Worm (Caenorhabditis elegans): ENCODE measurements around the gene lec-10.

- TF ChIP-seq hnd-1 (tag; optimal IDR thresholded peaks at IDR 0.05) (no peak), ceh-36 (tag; optimal IDR thresholded peaks at IDR 0.05) (no peak), ama-1 (optimal IDR thresholded peaks at IDR 0.05) (no peak), ets-7 (tag; optimal IDR thresholded peaks at IDR 0.05) (no peak), scrt-1 (GFP tag; IDR thresholded peaks at IDR 0.05) (no peak), pes-1 (GFP tag; IDR thresholded peaks at IDR 0.05) (no peak), sea-1 (GFP tag; conservative IDR thresholded peaks at IDR 0.05) (no peak)
Measured at ce11 chrV:6476026-6476425, 12.9 kb downstream of the lec-10 start.

Measured in whole organism, early embryonic.